Worm (Caenorhabditis elegans): Measurements from ENCODE around the gene sdz-12.

DNA sequence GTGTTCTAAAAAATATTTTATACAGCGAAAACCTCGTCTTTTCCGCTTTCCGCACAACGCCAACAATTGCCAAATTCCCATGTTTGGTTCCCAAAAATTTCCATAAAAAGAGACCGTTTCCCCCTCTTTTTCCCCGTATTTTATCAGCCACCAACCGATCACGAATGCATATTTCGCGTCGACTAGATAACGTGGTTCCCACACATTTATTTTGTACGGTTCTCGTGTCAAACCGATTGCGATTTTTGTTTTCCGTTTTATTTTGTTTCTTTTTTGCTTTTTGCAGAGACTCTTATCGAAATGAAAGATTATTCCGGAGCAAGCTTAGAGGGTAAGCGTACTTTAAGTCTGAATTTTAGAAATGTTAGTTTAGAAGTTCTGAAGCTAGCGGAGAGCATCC is 10.6 kb downstream of the sdz-12 start, which contains the start of gene C46E10.3:
- TF ChIP-seq nhr-28 (tag; optimal IDR thresholded peaks at IDR 0.05) (no peak), ceh-43 (GFP tag; optimal IDR thresholded peaks at IDR 0.05) (no peak), mab-5 (tag; optimal IDR thresholded peaks at IDR 0.05) (no peak), unc-39 (tag; optimal IDR thresholded peaks at IDR 0.05) (no peak), unc-62 (GFP tag; optimal IDR thresholded peaks at IDR 0.05) (no peak), mep-1 (tag; optimal IDR thresholded peaks at IDR 0.05) (no peak), elt-1 (tag; optimal IDR thresholded peaks at IDR 0.05; ENCODE audit: borderline replicate concordance, insufficient read depth) (no peak)
